Worm (Caenorhabditis elegans): ENCODE data around the gene npr-19.

- TF ChIP-seq unc-42 (tag; optimal IDR thresholded peaks at IDR 0.05) (no peak), rnt-1 (tag; optimal IDR thresholded peaks at IDR 0.05) (no peak), K02D7.2 (tag; optimal IDR thresholded peaks at IDR 0.05) (no peak), fkh-10 (GFP tag; optimal IDR thresholded peaks at IDR 0.05) (no peak), ceh-9 (tag; optimal IDR thresholded peaks at IDR 0.05) (no peak), pqm-1 (tag; optimal IDR thresholded peaks at IDR 0.05) (no peak), nhr-11 (tag; optimal IDR thresholded peaks at IDR 0.05) (no peak), ceh-31 (tag; optimal IDR thresholded peaks at IDR 0.05) (no peak), pha-4 (tag; optimal IDR thresholded peaks at IDR 0.05) (no peak), hlh-13 (GFP tag; optimal IDR thresholded peaks at IDR 0.05) (no peak)
Measured at ce11 chrX:706490-706889, 29.0 kb downstream of the npr-19 start, which contains the start of gene M02A10.1.

All from whole organism, late embryonic.